Worm (Caenorhabditis elegans): ENCODE measurements around the gene frpr-7.

DNA sequence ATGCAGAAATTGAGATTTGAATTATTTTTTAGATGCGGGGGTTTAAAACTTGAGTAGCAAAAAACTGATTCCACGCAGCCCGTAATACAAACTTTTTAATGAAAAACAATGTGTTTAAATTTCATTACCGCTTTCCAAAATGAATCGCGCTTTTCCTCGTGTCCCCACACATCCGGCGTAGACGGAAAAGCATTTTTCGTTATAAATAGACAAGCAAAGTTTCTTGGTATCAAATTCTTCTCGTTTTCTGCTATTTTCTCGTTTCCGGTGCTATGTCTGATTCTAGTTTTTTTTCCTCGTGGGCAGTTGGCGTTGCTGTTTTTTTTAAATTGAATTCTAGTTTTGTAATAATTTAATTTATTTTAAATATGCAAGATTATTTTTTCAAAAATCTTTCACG lies 33.3 kb upstream of the frpr-7 start:
- TF ChIP-seq lim-6 (tag; optimal IDR thresholded peaks at IDR 0.05): no peak
- TF ChIP-seq lin-11 (tag; optimal IDR thresholded peaks at IDR 0.05): no peak
- TF ChIP-seq unc-55 (GFP tag; optimal IDR thresholded peaks at IDR 0.05): no peak
- no peak for TF ChIP-seq unc-3 (GFP tag; conservative IDR thresholded peaks at IDR 0.05)
- no peak for TF ChIP-seq unc-3 (tag; optimal IDR thresholded peaks at IDR 0.05)
- TF ChIP-seq K02D7.2 (tag; optimal IDR thresholded peaks at IDR 0.05): no peak
- TF ChIP-seq unc-42 (tag; optimal IDR thresholded peaks at IDR 0.05): no peak
- TF ChIP-seq ceh-14 (tag; optimal IDR thresholded peaks at IDR 0.05): no peak
- TF ChIP-seq ama-1 (optimal IDR thresholded peaks at IDR 0.05): no peak
- TF ChIP-seq C08G9.2 (tag; optimal IDR thresholded peaks at IDR 0.05): no peak
- no peak for TF ChIP-seq F13H6.1 (tag; optimal IDR thresholded peaks at IDR 0.05)
- TF ChIP-seq hlh-13 (GFP tag; optimal IDR thresholded peaks at IDR 0.05): no peak

Measured in whole organism, late embryonic.